Worm (Caenorhabditis elegans): Measurements from ENCODE around the gene Y37D8A.6.

DNA sequence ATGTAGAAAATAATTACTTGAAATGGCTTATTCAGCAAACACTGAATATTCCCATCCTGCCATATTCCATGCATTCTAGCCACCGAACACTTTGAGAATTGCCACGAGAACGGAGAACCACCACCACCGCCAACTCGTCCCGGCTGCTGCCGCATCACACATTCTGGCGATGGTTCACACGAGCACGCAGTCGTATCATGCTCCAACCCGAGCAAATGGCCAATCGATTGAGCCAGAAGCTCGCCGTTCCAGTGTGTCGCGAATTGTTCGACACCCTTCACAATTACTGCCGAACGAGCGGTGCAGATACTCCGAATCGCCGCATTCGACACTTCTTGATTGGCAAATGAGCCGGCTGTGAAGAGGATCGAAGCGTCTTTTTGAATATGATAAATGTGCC lies 15.1 kb upstream of the Y37D8A.6 start:
- TF ChIP-seq pha-4 (tag; optimal IDR thresholded peaks at IDR 0.05), result no peak
- TF ChIP-seq unc-39 (tag; optimal IDR thresholded peaks at IDR 0.05), result no peak
- no peak for TF ChIP-seq lsy-2 (tag; optimal IDR thresholded peaks at IDR 0.05)
- TF ChIP-seq sptf-1 (tag; optimal IDR thresholded peaks at IDR 0.05), result no peak
- no peak for TF ChIP-seq unc-62 (GFP tag; optimal IDR thresholded peaks at IDR 0.05)
- no peak for TF ChIP-seq lin-32 (GFP tag; optimal IDR thresholded peaks at IDR 0.05)
- TF ChIP-seq nhr-28 (tag; optimal IDR thresholded peaks at IDR 0.05), result no peak
- no peak for TF ChIP-seq snpc-4 (tag; optimal IDR thresholded peaks at IDR 0.05)
- TF ChIP-seq flh-1 (GFP tag; optimal IDR thresholded peaks at IDR 0.05), result no peak
- TF ChIP-seq cnd-1 (tag; optimal IDR thresholded peaks at IDR 0.05), result no peak
- no peak for TF ChIP-seq nhr-237 (tag; optimal IDR thresholded peaks at IDR 0.05)
- TF ChIP-seq lin-13 (tag; optimal IDR thresholded peaks at IDR 0.05), result no peak
- no peak for TF ChIP-seq elt-1 (tag; optimal IDR thresholded peaks at IDR 0.05; ENCODE audit: borderline replicate concordance, insufficient read depth)
